Worm (Caenorhabditis elegans) whole organism, midembryonic: ENCODE results near the gene hog-1.

Experiments used
- T22C8.4 ChIP-seq: fragments of 200-800 bp; sonication (Bioruptor generic); IDR thresholded peaks from 2 replicates; pipeline ENCODE4 v1.3.6; 2022; ENCODE audit warnings: missing genetic modification characterization, missing compliant biosample characterization
- cog-1 ChIP-seq: sonication (generic microtip); optimal IDR thresholded peaks from 2 replicates; lab custom pipeline; 2016; ENCODE audit warnings: missing genetic modification characterization, missing compliant biosample characterization
- flt-1 ChIP-seq: fragments of 200-800 bp; sonication (Bioruptor generic); IDR thresholded peaks from 2 replicates; pipeline ENCODE4 v1.3.6; 2022; ENCODE audit warnings: missing genetic modification characterization, missing compliant biosample characterization
- klf-2 ChIP-seq: fragments of 200-800 bp; sonication (Bioruptor generic); conservative IDR thresholded peaks from 2 replicates; pipeline ENCODE4 v1.3.6; 2022; ENCODE audit warnings: missing genetic modification reagents, missing genetic modification characterization, missing compliant biosample characterization
- med-1 ChIP-seq: sonication (generic microtip); optimal IDR thresholded peaks from 2 replicates; lab custom pipeline; 2017; ENCODE audit warnings: missing genetic modification characterization, mild to moderate bottlenecking, missing compliant biosample characterization, antibody characterized with exemption, missing genetic modification reagents; ENCODE audit not compliant: insufficient read depth
- ref-1 ChIP-seq: fragments of 200-800 bp; sonication (Bioruptor generic); conservative IDR thresholded peaks from 2 replicates; pipeline ENCODE4 v1.3.6; 2022; ENCODE audit warnings: missing genetic modification reagents, missing genetic modification characterization, missing compliant biosample characterization
- tab-1 ChIP-seq: fragments of 200-800 bp; sonication (Bioruptor generic); IDR thresholded peaks from 2 replicates; pipeline ENCODE4 v1.3.6; 2022; ENCODE audit warnings: missing genetic modification characterization, missing compliant biosample characterization
- ztf-23 ChIP-seq: fragments of 200-800 bp; sonication (Bioruptor generic); IDR thresholded peaks from 2 replicates; pipeline ENCODE4 v1.3.6; 2022; ENCODE audit warnings: missing genetic modification reagents, missing genetic modification characterization, missing compliant biosample characterization
- ztf-29 ChIP-seq: fragments of 200-800 bp; sonication (Bioruptor generic); IDR thresholded peaks from 2 replicates; pipeline ENCODE4 v1.3.6; 2022; ENCODE audit warnings: missing genetic modification reagents, missing genetic modification characterization, missing compliant biosample characterization

hog-1 gene

ce11 chrX:5819702-5820470 is 34.2 kb downstream of the hog-1 start:
- TF ChIP-seq ztf-23 (GFP tag; lab: Robert Waterston, UW) (no peak), med-1 (GFP tag; lab: Kevin White, UChicago) (no peak), ztf-29 (GFP tag; lab: Robert Waterston, UW) (no peak), flt-1 (GFP tag; lab: Robert Waterston, UW) (no peak), cog-1 (no peak), klf-2 (no peak), tab-1 (no peak), ref-1 (GFP tag; lab: Robert Waterston, UW) (no peak), T22C8.4 (GFP tag; lab: Robert Waterston, UW) (no peak)

- TF ChIP-seq tab-1 (no peak), ztf-23 (GFP tag; lab: Robert Waterston, UW) (no peak), flt-1 (GFP tag; lab: Robert Waterston, UW) (peak; percentile 43; the same call in 1 of the 2 replicates), med-1 (GFP tag; lab: Kevin White, UChicago) (no peak), klf-2 (no peak), T22C8.4 (GFP tag; lab: Robert Waterston, UW) (no peak), ztf-29 (GFP tag; lab: Robert Waterston, UW) (no peak), ref-1 (GFP tag; lab: Robert Waterston, UW) (no peak), cog-1 (peak; percentile 83)
Measured at ce11 chrX:5818176-5818575, 35.9 kb downstream of the hog-1 start.

ce11 chrX:5817078-5817477 is 37.0 kb downstream of the hog-1 start:
- no peak for TF ChIP-seq ztf-29 (GFP tag; lab: Robert Waterston, UW)
- TF ChIP-seq cog-1, result no peak
- no peak for TF ChIP-seq med-1 (GFP tag; lab: Kevin White, UChicago)
- TF ChIP-seq ztf-23 (GFP tag; lab: Robert Waterston, UW), result no peak
- TF ChIP-seq tab-1, result no peak
- TF ChIP-seq flt-1 (GFP tag; lab: Robert Waterston, UW), result no peak
- TF ChIP-seq T22C8.4 (GFP tag; lab: Robert Waterston, UW), result no peak
- no peak for TF ChIP-seq ref-1 (GFP tag; lab: Robert Waterston, UW)
- no peak for TF ChIP-seq klf-2

- no peak for TF ChIP-seq flt-1 (GFP tag; lab: Robert Waterston, UW)
- no peak for TF ChIP-seq klf-2
- TF ChIP-seq med-1 (GFP tag; lab: Kevin White, UChicago), result peak; percentile 17
- 0 out of 2 replicates have a peak, but pooled peaks have one; percentile 29 for TF ChIP-seq ztf-29 (GFP tag; lab: Robert Waterston, UW)
- peak; percentile 70 for TF ChIP-seq cog-1
- no peak for TF ChIP-seq T22C8.4 (GFP tag; lab: Robert Waterston, UW)
- 0 out of 2 replicates have a peak, but pooled peaks have one; percentile 22 for TF ChIP-seq tab-1
Measured at ce11 chrX:5816346-5816745, 37.7 kb downstream of the hog-1 start.

- TF ChIP-seq ztf-29 (GFP tag; lab: Robert Waterston, UW) (no peak), tab-1 (no peak), klf-2 (no peak), med-1 (GFP tag; lab: Kevin White, UChicago) (no peak), T22C8.4 (GFP tag; lab: Robert Waterston, UW) (no peak), ref-1 (GFP tag; lab: Robert Waterston, UW) (no peak), ztf-23 (GFP tag; lab: Robert Waterston, UW) (no peak), cog-1 (no peak)
Measured at ce11 chrX:5815343-5815742, 38.7 kb downstream of the hog-1 start.

ce11 chrX:5814342-5814741 is 39.7 kb downstream of the hog-1 start:
- TF ChIP-seq cog-1 (no peak), T22C8.4 (GFP tag; lab: Robert Waterston, UW) (no peak), tab-1 (no peak), ztf-23 (GFP tag; lab: Robert Waterston, UW) (no peak), ztf-29 (GFP tag; lab: Robert Waterston, UW) (no peak), flt-1 (GFP tag; lab: Robert Waterston, UW) (no peak), klf-2 (no peak), med-1 (GFP tag; lab: Kevin White, UChicago) (no peak), ref-1 (GFP tag; lab: Robert Waterston, UW) (no peak)

ce11 chrX:5813030-5813429 is 41.0 kb downstream of the hog-1 start:
- TF ChIP-seq klf-2, result no peak
- TF ChIP-seq ztf-29 (GFP tag; lab: Robert Waterston, UW), result no peak
- no peak for TF ChIP-seq med-1 (GFP tag; lab: Kevin White, UChicago)
- TF ChIP-seq ref-1 (GFP tag; lab: Robert Waterston, UW), result no peak
- TF ChIP-seq tab-1, result no peak
- TF ChIP-seq ztf-23 (GFP tag; lab: Robert Waterston, UW), result no peak
- no peak for TF ChIP-seq T22C8.4 (GFP tag; lab: Robert Waterston, UW)
- no peak for TF ChIP-seq cog-1
- no peak for TF ChIP-seq flt-1 (GFP tag; lab: Robert Waterston, UW)

ce11 chrX:5811997-5812562 is 42.0 kb downstream of the hog-1 start:
- TF ChIP-seq flt-1 (GFP tag; lab: Robert Waterston, UW) (peak; percentile 85), klf-2 (0 out of 2 replicates have a peak, but pooled peaks have one; percentile 41), ztf-29 (GFP tag; lab: Robert Waterston, UW) (peak; percentile 12), med-1 (GFP tag; lab: Kevin White, UChicago) (peak; percentile 26), ref-1 (GFP tag; lab: Robert Waterston, UW) (no peak), cog-1 (peak; percentile 99), tab-1 (0 out of 2 replicates have a peak, but pooled peaks have one; percentile 24), ztf-23 (GFP tag; lab: Robert Waterston, UW) (peak; percentile 73), T22C8.4 (GFP tag; lab: Robert Waterston, UW) (peak; percentile 55; the same call in 1 of the 2 replicates)

- TF ChIP-seq flt-1 (GFP tag; lab: Robert Waterston, UW) (no peak), med-1 (GFP tag; lab: Kevin White, UChicago) (no peak), ztf-23 (GFP tag; lab: Robert Waterston, UW) (no peak), tab-1 (no peak), ref-1 (GFP tag; lab: Robert Waterston, UW) (no peak)
Measured at ce11 chrX:5810677-5811076, 43.4 kb downstream of the hog-1 start.
